Fruit fly (Drosophila melanogaster) whole organism, embryonic: ENCODE measurements around the gene CG10137.

Source experiments
- Abd-B ChIP-seq: fragments of 200-800 bp; sonication (Bioruptor generic); optimal IDR thresholded peaks from 2 replicates; lab custom pipeline; 2018; ENCODE audit warnings: missing biosample characterization, mild to moderate bottlenecking, missing genetic modification characterization, moderate library complexity
- Asciz ChIP-seq: fragments of 200-800 bp; sonication (Bioruptor generic); optimal IDR thresholded peaks from 2 replicates; lab custom pipeline; 2017; ENCODE audit warnings: missing biosample characterization, mild to moderate bottlenecking, missing genetic modification characterization, missing genetic modification reagents
- BEAF-32 ChIP-seq: fragments of 200-800 bp; sonication (Bioruptor generic); optimal IDR thresholded peaks from 3 replicates; lab custom pipeline; 2017; ENCODE audit warnings: missing biosample characterization, missing genetic modification characterization, mild to moderate bottlenecking, moderate library complexity, missing genetic modification reagents
- Blimp-1 ChIP-seq: fragments of 200-800 bp; sonication (Bioruptor generic); optimal IDR thresholded peaks from 3 replicates; lab custom pipeline; 2018; ENCODE audit warnings: missing biosample characterization, missing genetic modification characterization, mild to moderate bottlenecking, moderate library complexity, missing genetic modification reagents
- CG10267 ChIP-seq: fragments of 200-800 bp; sonication (Bioruptor generic); optimal IDR thresholded peaks from 2 replicates; lab custom pipeline; 2018; ENCODE audit warnings: missing biosample characterization, mild to moderate bottlenecking, missing genetic modification characterization, moderate library complexity
- CG12659 ChIP-seq: fragments of 200-800 bp; sonication (Bioruptor generic); optimal IDR thresholded peaks from 3 replicates; lab custom pipeline; 2017; ENCODE audit warnings: mild to moderate bottlenecking, missing biosample characterization, missing genetic modification reagents, missing genetic modification characterization
- CG13287 ChIP-seq: fragments of 200-800 bp; sonication (Bioruptor generic); IDR thresholded peaks from 2 replicates; pipeline ENCODE4 v1.3.6; 2022; ENCODE audit warnings: missing biosample characterization, missing genetic modification characterization; ENCODE audit not compliant: partially characterized antibody
- CG15479 ChIP-seq: fragments of 200-800 bp; sonication (Bioruptor generic); optimal IDR thresholded peaks from 3 replicates; lab custom pipeline; 2019; ENCODE audit warnings: missing biosample characterization, mild to moderate bottlenecking, missing genetic modification characterization, moderate library complexity
- CG16813 ChIP-seq: fragments of 200-800 bp; sonication (Bioruptor generic); IDR thresholded peaks from 3 replicates; pipeline ENCODE4 v1.3.6; 2022; ENCODE audit warnings: missing biosample characterization, missing genetic modification characterization; ENCODE audit not compliant: partially characterized antibody
- CG2678 ChIP-seq: fragments of 200-800 bp; sonication (Bioruptor generic); optimal IDR thresholded peaks from 3 replicates; lab custom pipeline; 2019; ENCODE audit warnings: missing biosample characterization, mild to moderate bottlenecking, missing genetic modification characterization, moderate library complexity
- CG2889 ChIP-seq: fragments of 200-800 bp; sonication (Bioruptor generic); IDR thresholded peaks from 3 replicates; pipeline ENCODE4 v1.3.6; 2022; ENCODE audit warnings: missing biosample characterization, missing genetic modification characterization
- CG30020 ChIP-seq: fragments of 200-800 bp; optimal IDR thresholded peaks from 2 replicates; lab custom pipeline; 2019; ENCODE audit warnings: missing biosample characterization, mild to moderate bottlenecking, missing genetic modification characterization, moderate library complexity
- CG30403 ChIP-seq: fragments of 200-800 bp; sonication (Bioruptor generic); optimal IDR thresholded peaks from 3 replicates; lab custom pipeline; 2016; ENCODE audit warnings: missing biosample characterization, missing genetic modification characterization
- CG31388 ChIP-seq: fragments of 200-800 bp; sonication (Bioruptor generic); optimal IDR thresholded peaks from 2 replicates; lab custom pipeline; 2016; ENCODE audit warnings: missing biosample characterization, missing genetic modification characterization
- CG32767 ChIP-seq: fragments of 200-800 bp; sonication (Bioruptor generic); IDR thresholded peaks from 2 replicates; pipeline ENCODE4 v1.3.6; 2022; ENCODE audit warnings: missing biosample characterization, missing genetic modification characterization
- CG34224 ChIP-seq: fragments of 200-800 bp; sonication (Bioruptor generic); IDR thresholded peaks from 3 replicates; pipeline ENCODE4 v1.3.6; 2022; ENCODE audit warnings: missing biosample characterization, missing genetic modification characterization; ENCODE audit not compliant: partially characterized antibody
- CG34422 ChIP-seq: fragments of 200-800 bp; sonication (Bioruptor generic); IDR thresholded peaks from 3 replicates; pipeline ENCODE4 v1.3.6; 2022; ENCODE audit warnings: missing biosample characterization, missing genetic modification characterization
- CG43689 ChIP-seq: fragments of 200-800 bp; sonication (Bioruptor generic); IDR thresholded peaks from 2 replicates; pipeline ENCODE4 v1.3.6; 2022; ENCODE audit warnings: missing biosample characterization, missing genetic modification characterization
- CG4617 ChIP-seq: fragments of 200-800 bp; sonication (Bioruptor generic); optimal IDR thresholded peaks from 3 replicates; lab custom pipeline; 2016; ENCODE audit warnings: missing biosample characterization, missing genetic modification characterization, borderline replicate concordance
- CTCF ChIP-seq: fragments of 200-800 bp; sonication (Bioruptor generic); optimal IDR thresholded peaks from 2 replicates; lab custom pipeline; 2017; ENCODE audit warnings: missing biosample characterization, mild to moderate bottlenecking, missing genetic modification characterization, moderate library complexity
- Dp ChIP-seq: fragments of 200-800 bp; sonication (Bioruptor generic); optimal IDR thresholded peaks from 2 replicates; lab custom pipeline; 2018; ENCODE audit warnings: missing biosample characterization, mild to moderate bottlenecking, missing genetic modification characterization, moderate library complexity
- E2f1 ChIP-seq: fragments of 200-800 bp; sonication (Bioruptor generic); IDR thresholded peaks from 2 replicates; pipeline ENCODE4 v1.3.6; 2022; ENCODE audit warnings: missing biosample characterization, missing genetic modification characterization
- E2f2 ChIP-seq: fragments of 200-800 bp; sonication (Bioruptor generic); IDR thresholded peaks from 2 replicates; pipeline ENCODE4 v1.3.6; 2022; ENCODE audit warnings: missing biosample characterization, missing genetic modification characterization
- Hmx ChIP-seq: fragments of 200-800 bp; sonication (Bioruptor generic); optimal IDR thresholded peaks from 2 replicates; lab custom pipeline; 2016; ENCODE audit warnings: missing biosample characterization, missing genetic modification characterization
- Hr3 ChIP-seq: fragments of 200-800 bp; sonication (Bioruptor generic); optimal IDR thresholded peaks from 3 replicates; lab custom pipeline; 2016; ENCODE audit warnings: missing biosample characterization, missing genetic modification characterization
- Hsf ChIP-seq: fragments of 200-800 bp; sonication (Bioruptor generic); optimal IDR thresholded peaks from 3 replicates; lab custom pipeline; 2016; ENCODE audit warnings: missing biosample characterization, missing genetic modification characterization
- Jarid2 ChIP-seq: fragments of 200-800 bp; sonication (Bioruptor generic); optimal IDR thresholded peaks from 3 replicates; lab custom pipeline; 2017; ENCODE audit warnings: mild to moderate bottlenecking, missing biosample characterization, missing genetic modification reagents, missing genetic modification characterization
- Lhr ChIP-seq: fragments of 200-800 bp; sonication (Bioruptor generic); optimal IDR thresholded peaks from 3 replicates; lab custom pipeline; 2017; ENCODE audit warnings: mild to moderate bottlenecking, missing biosample characterization, missing genetic modification reagents, missing genetic modification characterization
- Lpt ChIP-seq: fragments of >200 bp; optimal IDR thresholded peaks from 2 replicates; lab custom pipeline; 2018; ENCODE audit warnings: missing biosample characterization, missing genetic modification characterization
- Mes4 ChIP-seq: fragments of 200-800 bp; sonication (Bioruptor generic); optimal IDR thresholded peaks from 2 replicates; lab custom pipeline; 2016; ENCODE audit warnings: missing biosample characterization, missing genetic modification characterization
- NFAT ChIP-seq: fragments of 200-800 bp; sonication (Bioruptor generic); IDR thresholded peaks from 2 replicates; pipeline ENCODE4 v1.3.6; 2022; ENCODE audit warnings: missing biosample characterization, missing genetic modification characterization
- Oaz ChIP-seq: fragments of 200-800 bp; sonication (Bioruptor generic); IDR thresholded peaks from 2 replicates; pipeline ENCODE4 v1.3.6; 2022; ENCODE audit warnings: missing biosample characterization, missing genetic modification characterization
- Opbp ChIP-seq: fragments of 200-800 bp; sonication (Bioruptor generic); IDR thresholded peaks from 3 replicates; pipeline ENCODE4 v1.3.6; 2022; ENCODE audit warnings: missing biosample characterization, missing genetic modification characterization; ENCODE audit not compliant: partially characterized antibody
- Pdp1 ChIP-seq, 2 experiments: fragments of 200-800 bp; sonication (Bioruptor generic); optimal IDR thresholded peaks; 3 replicates each; lab custom pipeline; 2016; ENCODE audit warnings: missing biosample characterization in 2 of 2, missing genetic modification characterization in 2 of 2, mild to moderate bottlenecking in 1 of 2, moderate library complexity in 1 of 2
- Scr ChIP-seq: fragments of 200-800 bp; sonication (Bioruptor generic); IDR thresholded peaks from 2 replicates; pipeline ENCODE4 v1.3.6; 2022; ENCODE audit warnings: missing biosample characterization, missing genetic modification characterization; ENCODE audit not compliant: partially characterized antibody
- Stat92E ChIP-seq, 3 experiments: fragments of >200 bp in 2 of 3; fragments of 200-800 bp in 1 of 3; sonication (Bioruptor generic) in 1 of 3; optimal IDR thresholded peaks; 2 replicates each; lab custom pipeline; 2017 to 2019; ENCODE audit warnings: missing biosample characterization in 3 of 3, missing genetic modification characterization in 3 of 3, mild to moderate bottlenecking in 1 of 3, moderate library complexity in 1 of 3
- cg ChIP-seq: fragments of 200-800 bp; sonication (Bioruptor generic); optimal IDR thresholded peaks from 3 replicates; lab custom pipeline; 2019; ENCODE audit warnings: missing biosample characterization, mild to moderate bottlenecking, missing genetic modification characterization, moderate library complexity
- dimm ChIP-seq: fragments of 200-800 bp; sonication (Bioruptor generic); IDR thresholded peaks from 2 replicates; pipeline ENCODE4 v1.3.6; 2022; ENCODE audit warnings: missing biosample characterization, missing genetic modification characterization
- dm ChIP-seq: fragments of 200-800 bp; sonication (Bioruptor generic); optimal IDR thresholded peaks from 3 replicates; lab custom pipeline; 2016; ENCODE audit warnings: missing biosample characterization, missing genetic modification characterization
- esg ChIP-seq: fragments of 200-800 bp; sonication (Bioruptor generic); conservative IDR thresholded peaks from 2 replicates; pipeline ENCODE4 v1.3.6; 2022; ENCODE audit warnings: missing biosample characterization, missing genetic modification characterization
- her ChIP-seq: fragments of 200-800 bp; sonication (Bioruptor generic); optimal IDR thresholded peaks from 2 replicates; lab custom pipeline; 2016; ENCODE audit warnings: missing biosample characterization, missing genetic modification characterization
- insv ChIP-seq, 2 experiments: fragments of 200-800 bp; sonication (Bioruptor generic); optimal IDR thresholded peaks; 3 replicates each; lab custom pipeline; 2016 to 2018; ENCODE audit warnings: missing biosample characterization in 2 of 2, missing genetic modification characterization in 2 of 2
- nmo ChIP-seq: fragments of 200-800 bp; sonication (Bioruptor generic); optimal IDR thresholded peaks from 2 replicates; lab custom pipeline; 2018; ENCODE audit warnings: missing biosample characterization, mild to moderate bottlenecking, missing genetic modification characterization, moderate library complexity
- onecut ChIP-seq: fragments of 200-800 bp; sonication (Bioruptor generic); IDR thresholded peaks from 2 replicates; pipeline ENCODE4 v1.3.6; 2022; ENCODE audit warnings: missing biosample characterization, missing genetic modification characterization
- sens ChIP-seq: fragments of 200-800 bp; sonication (Bioruptor generic); peaks from one replicate; lab custom pipeline; 2016; ENCODE audit warnings: missing biosample characterization, missing genetic modification characterization
- stwl ChIP-seq: fragments of 200-800 bp; sonication (Bioruptor generic); optimal IDR thresholded peaks from 3 replicates; lab custom pipeline; 2018; ENCODE audit warnings: missing biosample characterization, mild to moderate bottlenecking, missing genetic modification characterization, moderate library complexity
- tna ChIP-seq: fragments of 200-800 bp; sonication (Bioruptor generic); IDR thresholded peaks from 2 replicates; pipeline ENCODE4 v1.3.6; 2022; ENCODE audit warnings: missing biosample characterization, missing genetic modification characterization; ENCODE audit not compliant: partially characterized antibody
- unc-4 ChIP-seq: fragments of 200-800 bp; sonication (Bioruptor generic); IDR thresholded peaks from 2 replicates; pipeline ENCODE4 v1.3.6; 2022; ENCODE audit warnings: missing biosample characterization, missing genetic modification characterization; ENCODE audit not compliant: partially characterized antibody
- vvl ChIP-seq: fragments of 200-800 bp; sonication (Bioruptor generic); IDR thresholded peaks from 2 replicates; pipeline ENCODE4 v1.3.6; 2022; ENCODE audit warnings: missing biosample characterization, missing genetic modification characterization

Gene CG10137

DNA sequence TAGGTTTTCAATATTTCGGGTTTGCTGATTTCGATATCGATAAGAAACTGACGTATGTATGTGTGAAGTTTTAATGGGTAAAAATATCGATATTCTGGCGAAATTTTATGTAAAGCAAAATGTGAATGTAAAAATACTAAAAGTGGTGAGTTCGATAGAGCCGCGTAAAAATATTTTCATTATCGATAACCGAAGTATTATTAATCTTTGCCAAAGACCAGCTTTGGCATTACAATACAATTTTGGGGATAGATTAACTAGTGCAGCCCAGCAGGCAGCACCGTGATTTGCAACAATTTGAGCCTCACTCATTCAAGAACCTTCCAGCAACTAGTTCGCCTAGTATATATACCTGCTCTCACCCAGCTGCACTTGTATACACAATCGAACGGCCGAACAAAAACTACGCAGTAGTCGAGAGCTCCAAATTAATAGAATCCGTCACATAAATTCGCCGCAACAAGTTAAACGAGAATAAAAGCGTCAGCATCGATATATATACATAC lies 15.8 kb downstream of the CG10137 start (continued):
- TF ChIP-seq CG43689 (GFP tag; lab: Robert Waterston, UW) (no peak), esg (GFP tag; lab: Robert Waterston, UW) (no peak), Opbp (GFP tag; lab: Robert Waterston, UW) (peak; percentile 83; the same call in 2 of the 3 replicates), E2f2 (GFP tag; lab: Robert Waterston, UW) (peak; percentile 67), Oaz (GFP tag; lab: Robert Waterston, UW) (no peak), CG30020 (peak; percentile 55), Lhr (GFP tag; lab: Kevin White, UChicago) (no peak), BEAF-32 (GFP tag; lab: Kevin White, UChicago) (peak; percentile 81), onecut (GFP tag; lab: Robert Waterston, UW) (peak; percentile 8; the same call in 1 of the 2 replicates), Abd-B (GFP tag; lab: Kevin White, UChicago) (peak; percentile 46), Hr3 (GFP tag; lab: Kevin White, UChicago) (no peak), CG10267 (tag; lab: Kevin White, UChicago) (peak; percentile 46), cg (peak; percentile 72), CG13287 (GFP tag; lab: Robert Waterston, UW) (peak; percentile 96), sens (GFP tag; lab: Kevin White, UChicago) (peak; percentile 60), CTCF (GFP tag; lab: Kevin White, UChicago) (no peak), vvl (GFP tag; lab: Robert Waterston, UW) (peak; percentile 22; the same call in 1 of the 2 replicates), Scr (GFP tag; lab: Robert Waterston, UW) (peak; percentile 86), Lpt (GFP tag; lab: Kevin White, UChicago) (no peak), Hmx (GFP tag; lab: Kevin White, UChicago) (no peak), Asciz (no peak), CG31388 (GFP tag; lab: Kevin White, UChicago) (no peak), Mes4 (GFP tag; lab: Kevin White, UChicago) (no peak), her (GFP tag; lab: Kevin White, UChicago) (no peak), Stat92E (GFP tag; optimal IDR thresholded peaks at IDR 0.05; lab: Kevin White, UChicago) (peak in 1 of 3 experiments; percentile 35), CG15479 (no peak), CG12659 (GFP tag; lab: Kevin White, UChicago) (peak; percentile 77), stwl (tag; lab: Kevin White, UChicago) (peak; percentile 96), Hsf (GFP tag; lab: Kevin White, UChicago) (peak; percentile 1), unc-4 (GFP tag; lab: Robert Waterston, UW) (peak; percentile 91), CG34224 (GFP tag; lab: Robert Waterston, UW) (peak; percentile 96), Pdp1 (GFP tag; optimal IDR thresholded peaks at IDR 0.05; lab: Kevin White, UChicago) (peak in 1 of 2 experiments; percentile 26), tna (GFP tag; lab: Robert Waterston, UW) (peak; percentile 92), E2f1 (GFP tag; lab: Robert Waterston, UW) (no peak), Blimp-1 (GFP tag; lab: Kevin White, UChicago) (no peak), dm (GFP tag; lab: Kevin White, UChicago) (peak; percentile 1), CG2678 (tag; lab: Kevin White, UChicago) (peak; percentile 8), CG4617 (peak; percentile 2), NFAT (GFP tag; lab: Robert Waterston, UW) (no peak), dimm (GFP tag; lab: Robert Waterston, UW) (no peak), CG2889 (GFP tag; lab: Robert Waterston, UW) (no peak), Jarid2 (GFP tag; lab: Kevin White, UChicago) (peak; percentile 1), CG32767 (GFP tag; lab: Robert Waterston, UW) (0 out of 2 replicates have a peak, but pooled peaks have one; percentile 15), CG30403 (no peak), nmo (GFP tag; lab: Kevin White, UChicago) (peak; percentile 19), CG16813 (GFP tag; lab: Robert Waterston, UW) (peak; percentile 89), CG34422 (GFP tag; lab: Robert Waterston, UW) (peak; percentile 13; the same call in 1 of the 3 replicates), insv (GFP tag; optimal IDR thresholded peaks at IDR 0.05; lab: Kevin White, UChicago) (no peak), Dp (GFP tag; lab: Kevin White, UChicago) (peak; percentile 66)
